Worm (Caenorhabditis elegans) whole organism, late embryonic: Measurements from ENCODE around the gene mec-18.

ENCODE experiments used
- F13H6.1 ChIP-seq: sonication (generic microtip); optimal IDR thresholded peaks from 2 replicates; lab custom pipeline; 2016; ENCODE audit warnings: missing genetic modification characterization, missing compliant biosample characterization
- K02D7.2 ChIP-seq: sonication (generic microtip); optimal IDR thresholded peaks from 2 replicates; lab custom pipeline; 2017; ENCODE audit warnings: mild to moderate bottlenecking, missing genetic modification characterization, missing compliant biosample characterization
- K09A11.1 ChIP-seq: sonication (generic microtip); optimal IDR thresholded peaks from 2 replicates; lab custom pipeline; 2017; ENCODE audit warnings: antibody characterized with exemption, mild to moderate bottlenecking, missing genetic modification characterization, missing compliant biosample characterization; ENCODE audit not compliant: insufficient read depth
- ceh-18 ChIP-seq: sonication (generic microtip); optimal IDR thresholded peaks from 2 replicates; lab custom pipeline; 2016; ENCODE audit warnings: missing genetic modification characterization, missing compliant biosample characterization
- ceh-31 ChIP-seq: sonication (generic microtip); optimal IDR thresholded peaks from 2 replicates; lab custom pipeline; 2016; ENCODE audit warnings: missing genetic modification characterization, missing compliant biosample characterization
- ceh-48 ChIP-seq: sonication (generic microtip); optimal IDR thresholded peaks from 2 replicates; lab custom pipeline; 2016; ENCODE audit warnings: missing genetic modification characterization, inconsistent platforms, missing compliant biosample characterization
- ceh-6 ChIP-seq: fragments of 200-800 bp; sonication (Bioruptor generic); optimal IDR thresholded peaks from 2 replicates; lab custom pipeline; 2018; ENCODE audit warnings: mild to moderate bottlenecking, missing genetic modification characterization, missing compliant biosample characterization
- che-1 ChIP-seq: sonication (generic microtip); optimal IDR thresholded peaks from 2 replicates; lab custom pipeline; 2016; ENCODE audit warnings: mild to moderate bottlenecking, missing genetic modification characterization, missing compliant biosample characterization
- elt-2 ChIP-seq: sonication (generic microtip); optimal IDR thresholded peaks from 2 replicates; lab custom pipeline; 2016; ENCODE audit warnings: missing genetic modification reagents, missing genetic modification characterization, missing compliant biosample characterization
- eyg-1 ChIP-seq: sonication (generic microtip); optimal IDR thresholded peaks from 2 replicates; lab custom pipeline; 2016; ENCODE audit warnings: missing genotype, missing genetic modification characterization, missing compliant biosample characterization
- fkh-10 ChIP-seq: fragments of 150-350 bp; optimal IDR thresholded peaks from 2 replicates; lab custom pipeline; 2014; ENCODE audit warnings: missing biosample characterization, missing genetic modification reagents, missing genetic modification characterization
- fkh-6 ChIP-seq: sonication (generic microtip); optimal IDR thresholded peaks from 2 replicates; lab custom pipeline; 2016; ENCODE audit warnings: missing genetic modification characterization, missing compliant biosample characterization
- gmeb-2 ChIP-seq: sonication (generic microtip); optimal IDR thresholded peaks from 2 replicates; lab custom pipeline; 2016; ENCODE audit warnings: missing genetic modification characterization, inconsistent platforms, missing compliant biosample characterization
- hlh-13 ChIP-seq: fragments of 200-800 bp; sonication (Bioruptor generic); optimal IDR thresholded peaks from 2 replicates; lab custom pipeline; 2018; ENCODE audit warnings: mild to moderate bottlenecking, missing genetic modification characterization, missing compliant biosample characterization
- hlh-6 ChIP-seq: sonication (generic microtip); optimal IDR thresholded peaks from 2 replicates; lab custom pipeline; 2016; ENCODE audit warnings: missing genotype, missing genetic modification characterization, missing compliant biosample characterization
- lim-6 ChIP-seq: sonication (generic microtip); optimal IDR thresholded peaks from 2 replicates; lab custom pipeline; 2016; ENCODE audit warnings: missing genetic modification characterization, missing compliant biosample characterization
- lin-11 ChIP-seq: fragments of 200-800 bp; sonication (Bioruptor generic); optimal IDR thresholded peaks from 2 replicates; lab custom pipeline; 2018; ENCODE audit warnings: mild to moderate bottlenecking, missing genetic modification characterization, missing compliant biosample characterization
- madf-2 ChIP-seq: sonication (generic microtip); optimal IDR thresholded peaks from 2 replicates; lab custom pipeline; 2017; ENCODE audit warnings: missing genetic modification characterization, missing compliant biosample characterization
- nfya-1 ChIP-seq: sonication (generic microtip); optimal IDR thresholded peaks from 2 replicates; lab custom pipeline; 2017; ENCODE audit warnings: missing genetic modification characterization, mild to moderate bottlenecking, missing compliant biosample characterization, antibody characterized with exemption, moderate library complexity
- pag-3 ChIP-seq: sonication (generic microtip); optimal IDR thresholded peaks from 2 replicates; lab custom pipeline; 2016; ENCODE audit warnings: missing compliant biosample characterization, missing genetic modification characterization, borderline replicate concordance
- pat-9 ChIP-seq: fragments of 200-800 bp; sonication (Bioruptor generic); optimal IDR thresholded peaks from 2 replicates; lab custom pipeline; 2018; ENCODE audit warnings: mild to moderate bottlenecking, missing genetic modification characterization, moderate library complexity, missing compliant biosample characterization
- pha-2 ChIP-seq: sonication (generic microtip); optimal IDR thresholded peaks from 2 replicates; lab custom pipeline; 2017; ENCODE audit warnings: mild to moderate bottlenecking, missing genetic modification characterization, missing compliant biosample characterization
- pha-4 ChIP-seq: fragments of 150-350 bp; optimal IDR thresholded peaks from 2 replicates; lab custom pipeline; 2018; ENCODE audit warnings: missing biosample characterization, missing genetic modification reagents, missing genetic modification characterization
- pros-1 ChIP-seq: fragments of 150-350 bp; optimal IDR thresholded peaks from 2 replicates; lab custom pipeline; 2014; ENCODE audit warnings: missing biosample characterization, missing genetic modification reagents, missing genetic modification characterization
- rnt-1 ChIP-seq: sonication (generic microtip); optimal IDR thresholded peaks from 2 replicates; lab custom pipeline; 2016; ENCODE audit warnings: missing genetic modification characterization, missing compliant biosample characterization
- sdc-2 ChIP-seq: sonication (generic microtip); optimal IDR thresholded peaks from 2 replicates; lab custom pipeline; 2016; ENCODE audit warnings: missing genotype, missing genetic modification characterization, missing compliant biosample characterization
- tbx-2 ChIP-seq: sonication (generic microtip); optimal IDR thresholded peaks from 2 replicates; lab custom pipeline; 2016; ENCODE audit warnings: missing genetic modification characterization, missing compliant biosample characterization
- unc-86 ChIP-seq: sonication (generic microtip); optimal IDR thresholded peaks from 2 replicates; lab custom pipeline; 2016; ENCODE audit warnings: missing genetic modification characterization, missing compliant biosample characterization
- zip-5 ChIP-seq: sonication (generic microtip); optimal IDR thresholded peaks from 2 replicates; lab custom pipeline; 2016; ENCODE audit warnings: missing genetic modification characterization, missing compliant biosample characterization
- ztf-16 ChIP-seq: sonication (generic microtip); optimal IDR thresholded peaks from 2 replicates; lab custom pipeline; 2017; ENCODE audit warnings: missing genetic modification characterization, missing compliant biosample characterization

mec-18 gene

DNA sequence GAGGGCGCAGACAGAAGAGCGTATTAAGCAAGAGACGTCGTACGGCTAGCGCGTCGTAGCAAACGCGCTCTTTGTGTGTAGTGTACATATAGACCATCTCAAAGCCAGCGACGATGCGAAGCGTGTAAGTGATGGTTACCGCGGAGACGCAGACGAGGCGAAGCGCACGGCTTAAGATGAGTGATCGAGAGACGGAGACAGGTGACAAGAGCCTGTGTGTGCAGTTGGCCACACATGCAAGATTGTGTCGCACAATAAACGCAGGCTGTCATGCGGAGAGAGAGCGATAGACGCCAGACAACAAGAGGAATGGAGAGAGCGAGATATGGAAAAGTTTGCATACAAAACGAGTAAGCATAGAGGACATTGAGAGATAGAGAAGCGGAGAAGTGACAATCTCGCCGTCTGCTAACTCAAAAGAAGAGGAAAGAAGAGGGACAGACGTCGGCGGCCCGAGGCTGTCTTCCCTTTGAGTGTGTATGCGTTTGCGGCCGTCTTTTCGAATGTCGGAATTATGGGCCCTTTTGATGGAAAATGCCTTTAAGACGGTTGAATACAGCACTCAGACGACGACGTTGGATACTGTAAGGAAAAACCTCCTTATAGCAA is 51.1 kb downstream of the mec-18 start (continued):
- TF ChIP-seq che-1 (no peak), fkh-10 (GFP tag; lab: Kevin White, UChicago) (no peak), lim-6 (no peak), pat-9 (tag; lab: Kevin White, UChicago) (no peak), K02D7.2 (tag; lab: Kevin White, UChicago) (no peak), ceh-18 (tag; lab: Kevin White, UChicago) (peak; percentile 50), gmeb-2 (tag; lab: Kevin White, UChicago) (no peak), pha-2 (tag; lab: Kevin White, UChicago) (no peak), tbx-2 (tag; lab: Kevin White, UChicago) (peak; percentile 4), zip-5 (tag; lab: Kevin White, UChicago) (no peak), ztf-16 (tag; lab: Kevin White, UChicago) (no peak), ceh-31 (peak; percentile 71), sdc-2 (tag; lab: Kevin White, UChicago) (peak; percentile 71), unc-86 (tag; lab: Kevin White, UChicago) (no peak), madf-2 (tag; lab: Kevin White, UChicago) (peak; percentile 3), pros-1 (tag; lab: Kevin White, UChicago) (peak; percentile 71), K09A11.1 (tag; lab: Kevin White, UChicago) (no peak), eyg-1 (tag; lab: Kevin White, UChicago) (peak; percentile 89), F13H6.1 (tag; lab: Kevin White, UChicago) (peak; percentile 54), lin-11 (tag; lab: Kevin White, UChicago) (no peak)

DNA sequence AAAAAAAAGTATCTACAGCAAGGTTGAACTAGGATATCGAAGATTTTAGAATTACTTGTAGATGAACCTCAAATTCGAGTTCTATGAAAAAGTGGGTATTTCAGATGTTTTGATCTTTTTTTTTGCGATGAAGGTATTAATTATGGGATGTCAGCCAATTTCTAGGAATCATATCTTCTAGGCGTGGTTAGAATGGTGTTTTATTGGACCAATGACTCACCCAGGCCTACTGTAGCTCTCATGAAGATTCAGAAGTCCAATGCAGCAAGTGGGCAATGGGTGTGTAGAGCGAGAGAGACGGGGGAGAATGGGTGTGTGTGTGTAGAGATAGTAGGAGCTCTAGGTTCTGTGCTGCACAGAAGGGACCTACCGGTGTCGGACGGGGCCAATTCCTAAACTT is 51.8 kb downstream of the mec-18 start:
- TF ChIP-seq ceh-6 (GFP tag; lab: Kevin White, UChicago): no peak
- TF ChIP-seq pag-3 (tag; lab: Kevin White, UChicago): no peak
- no peak for TF ChIP-seq ceh-48 (tag; lab: Kevin White, UChicago)
- TF ChIP-seq rnt-1 (tag; lab: Kevin White, UChicago): no peak
- TF ChIP-seq K02D7.2 (tag; lab: Kevin White, UChicago): no peak
- no peak for TF ChIP-seq pha-4
- TF ChIP-seq fkh-6 (tag; lab: Kevin White, UChicago): no peak
- no peak for TF ChIP-seq hlh-6 (tag; lab: Kevin White, UChicago)
- peak; percentile 42 for TF ChIP-seq hlh-13 (GFP tag; lab: Kevin White, UChicago)
- TF ChIP-seq elt-2 (tag; lab: Kevin White, UChicago): peak; percentile 3
- peak; percentile 64 for TF ChIP-seq nfya-1 (tag; lab: Kevin White, UChicago)
- TF ChIP-seq, all 69 proteins: peak for 3
